Worm (Caenorhabditis elegans) whole organism, early embryonic: Measurements from ENCODE around the gene ugt-53.

Experiments
- B0310.2 ChIP-seq: sonication (generic microtip); optimal IDR thresholded peaks from 2 replicates; lab custom pipeline; 2016; ENCODE audit warnings: mild to moderate bottlenecking, missing genetic modification characterization, missing compliant biosample characterization
- F13C5.2 ChIP-seq: sonication (generic microtip); optimal IDR thresholded peaks from 2 replicates; lab custom pipeline; 2017; ENCODE audit warnings: mild to moderate bottlenecking, missing genetic modification characterization, inconsistent platforms, missing compliant biosample characterization
- ama-1 ChIP-seq: fragments of 150-350 bp; optimal IDR thresholded peaks from 2 replicates; lab custom pipeline; 2014
- ceh-13 ChIP-seq: fragments of 200-800 bp; sonication (Bioruptor generic); optimal IDR thresholded peaks from 2 replicates; lab custom pipeline; 2018; ENCODE audit warnings: mild to moderate bottlenecking, missing genetic modification characterization, missing compliant biosample characterization
- ceh-36 ChIP-seq: sonication (generic microtip); optimal IDR thresholded peaks from 2 replicates; lab custom pipeline; 2016; ENCODE audit warnings: missing genetic modification characterization, inconsistent platforms, missing compliant biosample characterization
- ets-7 ChIP-seq: sonication (generic microtip); optimal IDR thresholded peaks from 2 replicates; lab custom pipeline; 2016; ENCODE audit warnings: missing genotype, missing genetic modification characterization, missing compliant biosample characterization
- flt-1 ChIP-seq: fragments of 200-800 bp; sonication (Bioruptor generic); IDR thresholded peaks from 2 replicates; pipeline ENCODE4 v1.3.6; 2022; ENCODE audit warnings: missing genetic modification characterization, missing compliant biosample characterization
- hmbx-1 ChIP-seq: sonication (generic microtip); optimal IDR thresholded peaks from 2 replicates; lab custom pipeline; 2016; ENCODE audit warnings: mild to moderate bottlenecking, missing genetic modification characterization, missing compliant biosample characterization
- hmg-4 ChIP-seq: fragments of 200-800 bp; sonication (Bioruptor generic); optimal IDR thresholded peaks from 2 replicates; lab custom pipeline; 2018; ENCODE audit warnings: mild to moderate bottlenecking, missing genetic modification characterization, missing compliant biosample characterization
- hnd-1 ChIP-seq: sonication (generic microtip); optimal IDR thresholded peaks from 2 replicates; lab custom pipeline; 2016; ENCODE audit warnings: missing genetic modification characterization, missing compliant biosample characterization
- pes-1 ChIP-seq: fragments of 200-800 bp; sonication (Bioruptor generic); IDR thresholded peaks from 2 replicates; pipeline ENCODE4 v1.3.6; 2022; ENCODE audit warnings: missing genetic modification reagents, missing genetic modification characterization, missing compliant biosample characterization
- scrt-1 ChIP-seq: fragments of 200-800 bp; sonication (Bioruptor generic); IDR thresholded peaks from 2 replicates; pipeline ENCODE4 v1.3.6; 2022; ENCODE audit warnings: missing genetic modification characterization, missing compliant biosample characterization
- sea-1 ChIP-seq: fragments of 200-800 bp; sonication (Bioruptor generic); conservative IDR thresholded peaks from 2 replicates; pipeline ENCODE4 v1.3.6; 2022; ENCODE audit warnings: missing genetic modification characterization, missing compliant biosample characterization
- tbx-11 ChIP-seq: fragments of 200-800 bp; sonication (Bioruptor generic); IDR thresholded peaks from 2 replicates; pipeline ENCODE4 v1.3.6; 2022; ENCODE audit warnings: missing genetic modification characterization, missing compliant biosample characterization
- tbx-37 ChIP-seq: fragments of 200-800 bp; sonication (Bioruptor generic); conservative IDR thresholded peaks from 2 replicates; pipeline ENCODE4 v1.3.6; 2022; ENCODE audit warnings: missing genetic modification reagents, missing genetic modification characterization, missing compliant biosample characterization
- tra-4 ChIP-seq: sonication (generic microtip); optimal IDR thresholded peaks from 2 replicates; lab custom pipeline; 2017; ENCODE audit warnings: missing genetic modification characterization, missing compliant biosample characterization

Gene ugt-53

ce11 chrV:2892976-2893375, 43.8 kb downstream of the ugt-53 start, which contains the start of gene srh-127:
srh-127 (plus strand) TSS chrV:2893276.
- TF ChIP-seq B0310.2 (tag; lab: Kevin White, UChicago) (no peak), ets-7 (tag; lab: Kevin White, UChicago) (no peak), hmbx-1 (tag; lab: Kevin White, UChicago) (no peak), hmg-4 (GFP tag; lab: Kevin White, UChicago) (no peak), hnd-1 (tag; lab: Kevin White, UChicago) (no peak), ama-1 (no peak), sea-1 (no peak), F13C5.2 (no peak), tbx-11 (GFP tag; lab: Robert Waterston, UW) (no peak), flt-1 (GFP tag; lab: Robert Waterston, UW) (no peak), ceh-36 (no peak), tbx-37 (GFP tag; lab: Robert Waterston, UW) (no peak)

- TF ChIP-seq ceh-13 (GFP tag; lab: Kevin White, UChicago): no peak
- no peak for TF ChIP-seq hmbx-1 (tag; lab: Kevin White, UChicago)
- no peak for TF ChIP-seq pes-1 (GFP tag; lab: Robert Waterston, UW)
- no peak for TF ChIP-seq ets-7 (tag; lab: Kevin White, UChicago)
- TF ChIP-seq sea-1: no peak
- TF ChIP-seq tra-4 (tag; lab: Kevin White, UChicago): no peak
- no peak for TF ChIP-seq ama-1
- TF ChIP-seq ceh-36: no peak
- no peak for TF ChIP-seq hnd-1 (tag; lab: Kevin White, UChicago)
- no peak for TF ChIP-seq hmg-4 (GFP tag; lab: Kevin White, UChicago)
- no peak for TF ChIP-seq tbx-37 (GFP tag; lab: Robert Waterston, UW)
- no peak for TF ChIP-seq tbx-11 (GFP tag; lab: Robert Waterston, UW)
Observed at ce11 chrV:2896198-2896660, 47.1 kb downstream of the ugt-53 start, which contains the start of gene pals-32. pals-32 (plus strand) TSS chrV:2896610.

ce11 chrV:2899867-2900266, 50.7 kb downstream of the ugt-53 start, which contains the start of gene str-46:
str-46 (minus strand) TSS chrV:2899967.
- TF ChIP-seq ets-7 (tag; lab: Kevin White, UChicago) (no peak), tbx-11 (GFP tag; lab: Robert Waterston, UW) (no peak), hmg-4 (GFP tag; lab: Kevin White, UChicago) (no peak), ama-1 (no peak), tbx-37 (GFP tag; lab: Robert Waterston, UW) (no peak), F13C5.2 (no peak), pes-1 (GFP tag; lab: Robert Waterston, UW) (no peak), flt-1 (GFP tag; lab: Robert Waterston, UW) (no peak), hnd-1 (tag; lab: Kevin White, UChicago) (no peak), scrt-1 (no peak), tra-4 (tag; lab: Kevin White, UChicago) (no peak), ceh-36 (no peak), hmbx-1 (tag; lab: Kevin White, UChicago) (no peak), ceh-13 (GFP tag; lab: Kevin White, UChicago) (no peak), B0310.2 (tag; lab: Kevin White, UChicago) (no peak)
